Fruit fly (Drosophila melanogaster) whole organism, embryonic: Measurements from ENCODE around the gene POLDIP2.

Experiments
- Aef1 ChIP-seq: fragments of 200-800 bp; sonication (Bioruptor generic); IDR thresholded peaks from 3 replicates; pipeline ENCODE4 v1.3.6; 2022; ENCODE audit warnings: missing biosample characterization, missing genetic modification characterization
- Bdp1 ChIP-seq: fragments of 200-800 bp; sonication (Bioruptor generic); optimal IDR thresholded peaks from 3 replicates; lab custom pipeline; 2016; ENCODE audit warnings: missing biosample characterization, missing genetic modification characterization
- Bgb ChIP-seq: fragments of 200-800 bp; sonication (Bioruptor generic); IDR thresholded peaks from 2 replicates; pipeline ENCODE4 v1.3.6; 2022; ENCODE audit warnings: missing biosample characterization, missing genetic modification characterization; ENCODE audit not compliant: partially characterized antibody
- CG10209 ChIP-seq: fragments of 200-800 bp; sonication (Bioruptor generic); optimal IDR thresholded peaks from 3 replicates; lab custom pipeline; 2017; ENCODE audit warnings: missing biosample characterization, mild to moderate bottlenecking, missing genetic modification characterization, missing genetic modification reagents
- CG10267 ChIP-seq: fragments of 200-800 bp; sonication (Bioruptor generic); optimal IDR thresholded peaks from 2 replicates; lab custom pipeline; 2018; ENCODE audit warnings: missing biosample characterization, mild to moderate bottlenecking, missing genetic modification characterization, moderate library complexity
- CG10431 ChIP-seq: fragments of 200-800 bp; sonication (Bioruptor generic); optimal IDR thresholded peaks from 3 replicates; lab custom pipeline; 2018; ENCODE audit warnings: missing biosample characterization, mild to moderate bottlenecking, missing genetic modification characterization
- CG10543 ChIP-seq: fragments of 200-800 bp; sonication (Bioruptor generic); optimal IDR thresholded peaks from 3 replicates; lab custom pipeline; 2017; ENCODE audit warnings: missing biosample characterization, mild to moderate bottlenecking, missing genetic modification characterization, moderate library complexity
- CG12104 ChIP-seq: fragments of 200-800 bp; sonication (Bioruptor generic); optimal IDR thresholded peaks from 3 replicates; lab custom pipeline; 2016; ENCODE audit warnings: missing biosample characterization, missing genetic modification characterization
- CG12744 ChIP-seq: fragments of 200-800 bp; sonication (Bioruptor generic); optimal IDR thresholded peaks from 2 replicates; lab custom pipeline; 2016; ENCODE audit warnings: missing biosample characterization, missing genetic modification characterization
- CG15269 ChIP-seq: fragments of 200-800 bp; sonication (Bioruptor generic); optimal IDR thresholded peaks from 2 replicates; lab custom pipeline; 2018; ENCODE audit warnings: missing biosample characterization, mild to moderate bottlenecking, missing genetic modification characterization, moderate library complexity
- CG1647 ChIP-seq: fragments of 200-800 bp; sonication (Bioruptor generic); optimal IDR thresholded peaks from 3 replicates; lab custom pipeline; 2016; ENCODE audit warnings: missing biosample characterization, missing genetic modification characterization
- CG16779 ChIP-seq: fragments of 200-800 bp; sonication (Bioruptor generic); IDR thresholded peaks from 2 replicates; pipeline ENCODE4 v1.3.6; 2022; ENCODE audit warnings: missing biosample characterization, missing genetic modification characterization
- CG17802 ChIP-seq: fragments of 200-800 bp; sonication (Bioruptor generic); optimal IDR thresholded peaks from 2 replicates; lab custom pipeline; 2018; ENCODE audit warnings: missing biosample characterization, mild to moderate bottlenecking, missing genetic modification characterization, moderate library complexity
- CG18599 ChIP-seq: fragments of 200-800 bp; sonication (Bioruptor generic); optimal IDR thresholded peaks from 3 replicates; lab custom pipeline; 2017; ENCODE audit warnings: missing biosample characterization, missing genetic modification characterization, mild to moderate bottlenecking, moderate library complexity, missing genetic modification reagents
- CG2202 ChIP-seq: fragments of 200-800 bp; sonication (Bioruptor generic); optimal IDR thresholded peaks from 2 replicates; lab custom pipeline; 2018; ENCODE audit warnings: missing biosample characterization, mild to moderate bottlenecking, missing genetic modification characterization
- CG30431 ChIP-seq: fragments of 200-800 bp; sonication (Bioruptor generic); optimal IDR thresholded peaks from 2 replicates; lab custom pipeline; 2017; ENCODE audit warnings: missing biosample characterization, missing genetic modification characterization
- CG34224 ChIP-seq: fragments of 200-800 bp; sonication (Bioruptor generic); IDR thresholded peaks from 3 replicates; pipeline ENCODE4 v1.3.6; 2022; ENCODE audit warnings: missing biosample characterization, missing genetic modification characterization; ENCODE audit not compliant: partially characterized antibody
- CG34422 ChIP-seq: fragments of 200-800 bp; sonication (Bioruptor generic); IDR thresholded peaks from 3 replicates; pipeline ENCODE4 v1.3.6; 2022; ENCODE audit warnings: missing biosample characterization, missing genetic modification characterization
- CG4617 ChIP-seq: fragments of 200-800 bp; sonication (Bioruptor generic); optimal IDR thresholded peaks from 3 replicates; lab custom pipeline; 2016; ENCODE audit warnings: missing biosample characterization, missing genetic modification characterization, borderline replicate concordance
- CG5245 ChIP-seq: fragments of 200-800 bp; sonication (Bioruptor generic); optimal IDR thresholded peaks from 3 replicates; lab custom pipeline; 2016; ENCODE audit warnings: missing biosample characterization, missing genetic modification characterization
- CG6689 ChIP-seq: fragments of 200-800 bp; sonication (Bioruptor generic); IDR thresholded peaks from 2 replicates; pipeline ENCODE4 v1.3.6; 2022; ENCODE audit warnings: missing biosample characterization, missing genetic modification characterization
- CG6813 ChIP-seq: fragments of 200-800 bp; sonication (Bioruptor generic); optimal IDR thresholded peaks from 2 replicates; lab custom pipeline; 2017; ENCODE audit warnings: missing biosample characterization, missing genetic modification characterization, mild to moderate bottlenecking, moderate library complexity, missing genetic modification reagents
- CG7963 ChIP-seq: fragments of 200-800 bp; sonication (Bioruptor generic); IDR thresholded peaks from 3 replicates; pipeline ENCODE4 v1.3.6; 2022; ENCODE audit warnings: missing biosample characterization, missing genetic modification characterization; ENCODE audit not compliant: partially characterized antibody
- CG8089 ChIP-seq: fragments of 200-800 bp; sonication (Bioruptor generic); optimal IDR thresholded peaks from 3 replicates; lab custom pipeline; 2016; ENCODE audit warnings: missing biosample characterization, missing genetic modification characterization
- CG8924 ChIP-seq: fragments of 200-800 bp; optimal IDR thresholded peaks from 3 replicates; lab custom pipeline; 2019; ENCODE audit warnings: missing biosample characterization, mild to moderate bottlenecking, missing genetic modification characterization, moderate library complexity
- CG9437 ChIP-seq: fragments of 200-800 bp; sonication (Bioruptor generic); optimal IDR thresholded peaks from 2 replicates; lab custom pipeline; 2018; ENCODE audit warnings: missing biosample characterization, mild to moderate bottlenecking, missing genetic modification characterization
- Dad ChIP-seq: fragments of 200-800 bp; sonication (Bioruptor generic); optimal IDR thresholded peaks from 3 replicates; lab custom pipeline; 2016; ENCODE audit warnings: missing biosample characterization, missing genetic modification characterization
- Dp ChIP-seq: fragments of 200-800 bp; sonication (Bioruptor generic); optimal IDR thresholded peaks from 2 replicates; lab custom pipeline; 2018; ENCODE audit warnings: missing biosample characterization, mild to moderate bottlenecking, missing genetic modification characterization, moderate library complexity
- E2f1 ChIP-seq: fragments of 200-800 bp; sonication (Bioruptor generic); IDR thresholded peaks from 2 replicates; pipeline ENCODE4 v1.3.6; 2022; ENCODE audit warnings: missing biosample characterization, missing genetic modification characterization
- Ets97D ChIP-seq: fragments of 200-800 bp; sonication (Bioruptor generic); optimal IDR thresholded peaks from 3 replicates; lab custom pipeline; 2016; ENCODE audit warnings: missing biosample characterization, missing genetic modification characterization
- Hmr ChIP-seq: fragments of 200-800 bp; sonication (Bioruptor generic); optimal IDR thresholded peaks from 3 replicates; lab custom pipeline; 2017; ENCODE audit warnings: mild to moderate bottlenecking, missing biosample characterization, missing genetic modification reagents, missing genetic modification characterization
- Hsf ChIP-seq: fragments of 200-800 bp; sonication (Bioruptor generic); optimal IDR thresholded peaks from 3 replicates; lab custom pipeline; 2016; ENCODE audit warnings: missing biosample characterization, missing genetic modification characterization
- MESR4 ChIP-seq: fragments of 200-800 bp; sonication (Bioruptor generic); optimal IDR thresholded peaks from 2 replicates; lab custom pipeline; 2018; ENCODE audit warnings: missing biosample characterization, mild to moderate bottlenecking, missing genetic modification characterization, moderate library complexity
- Myb ChIP-seq: fragments of 200-800 bp; sonication (Bioruptor generic); optimal IDR thresholded peaks from 2 replicates; lab custom pipeline; 2016; ENCODE audit warnings: missing biosample characterization, missing genetic modification characterization
- Ptx1 ChIP-seq: fragments of 200-800 bp; sonication (Bioruptor generic); IDR thresholded peaks from 2 replicates; pipeline ENCODE4 v1.3.6; 2022; ENCODE audit warnings: missing biosample characterization, missing genetic modification characterization
- Sox100B ChIP-seq: fragments of 200-800 bp; sonication (Bioruptor generic); optimal IDR thresholded peaks from 3 replicates; lab custom pipeline; 2018; ENCODE audit warnings: missing biosample characterization, mild to moderate bottlenecking, missing genetic modification characterization
- Sry-β ChIP-seq: fragments of 200-800 bp; sonication (Bioruptor generic); optimal IDR thresholded peaks from 2 replicates; lab custom pipeline; 2018; ENCODE audit warnings: missing biosample characterization, mild to moderate bottlenecking, missing genetic modification characterization, moderate library complexity
- cas ChIP-seq: fragments of 200-800 bp; sonication (Bioruptor generic); IDR thresholded peaks from 2 replicates; pipeline ENCODE4 v1.3.6; 2022; ENCODE audit warnings: missing biosample characterization, missing genetic modification characterization
- chn ChIP-seq: fragments of 200-800 bp; sonication (Bioruptor generic); optimal IDR thresholded peaks from 2 replicates; lab custom pipeline; 2016; ENCODE audit warnings: missing biosample characterization, missing genetic modification characterization
- en ChIP-seq: fragments of 200-800 bp; sonication (Bioruptor generic); optimal IDR thresholded peaks from 2 replicates; lab custom pipeline; 2016; ENCODE audit warnings: missing biosample characterization, missing genetic modification characterization
- gce ChIP-seq: fragments of 200-800 bp; sonication (Bioruptor generic); IDR thresholded peaks from 3 replicates; pipeline ENCODE4 v1.3.6; 2022; ENCODE audit warnings: missing biosample characterization, missing genetic modification characterization
- ind ChIP-seq: fragments of 200-800 bp; sonication (Bioruptor generic); optimal IDR thresholded peaks from 3 replicates; lab custom pipeline; 2016; ENCODE audit warnings: missing biosample characterization, missing genetic modification characterization
- kah ChIP-seq: fragments of 200-800 bp; sonication (Bioruptor generic); optimal IDR thresholded peaks from 2 replicates; lab custom pipeline; 2018; ENCODE audit warnings: missing biosample characterization, mild to moderate bottlenecking, missing genetic modification characterization
- ken ChIP-seq: fragments of 200-800 bp; sonication (Bioruptor generic); IDR thresholded peaks from 3 replicates; pipeline ENCODE4 v1.3.6; 2022; ENCODE audit warnings: missing biosample characterization, missing genetic modification characterization
- repo ChIP-seq: fragments of 200-800 bp; sonication (Bioruptor generic); optimal IDR thresholded peaks from 2 replicates; lab custom pipeline; 2016; ENCODE audit warnings: missing biosample characterization, missing genetic modification characterization
- stwl ChIP-seq: fragments of 200-800 bp; sonication (Bioruptor generic); optimal IDR thresholded peaks from 3 replicates; lab custom pipeline; 2018; ENCODE audit warnings: missing biosample characterization, mild to moderate bottlenecking, missing genetic modification characterization, moderate library complexity
- tin ChIP-seq: fragments of 200-800 bp; sonication (Bioruptor generic); optimal IDR thresholded peaks from 3 replicates; lab custom pipeline; 2016; ENCODE audit warnings: missing biosample characterization, missing genetic modification characterization
- tx ChIP-seq: fragments of 200-800 bp; sonication (Bioruptor generic); optimal IDR thresholded peaks from 2 replicates; lab custom pipeline; 2016; ENCODE audit warnings: missing biosample characterization, missing genetic modification characterization
- zf30C ChIP-seq: fragments of 200-800 bp; sonication (Bioruptor generic); optimal IDR thresholded peaks from 3 replicates; lab custom pipeline; 2018; ENCODE audit warnings: missing biosample characterization, mild to moderate bottlenecking, missing genetic modification characterization
- zfh1 ChIP-seq: fragments of 200-800 bp; sonication (Bioruptor generic); IDR thresholded peaks from 3 replicates; pipeline ENCODE4 v1.3.6; 2022; ENCODE audit warnings: missing biosample characterization, missing genetic modification characterization

The POLDIP2 gene

DNA sequence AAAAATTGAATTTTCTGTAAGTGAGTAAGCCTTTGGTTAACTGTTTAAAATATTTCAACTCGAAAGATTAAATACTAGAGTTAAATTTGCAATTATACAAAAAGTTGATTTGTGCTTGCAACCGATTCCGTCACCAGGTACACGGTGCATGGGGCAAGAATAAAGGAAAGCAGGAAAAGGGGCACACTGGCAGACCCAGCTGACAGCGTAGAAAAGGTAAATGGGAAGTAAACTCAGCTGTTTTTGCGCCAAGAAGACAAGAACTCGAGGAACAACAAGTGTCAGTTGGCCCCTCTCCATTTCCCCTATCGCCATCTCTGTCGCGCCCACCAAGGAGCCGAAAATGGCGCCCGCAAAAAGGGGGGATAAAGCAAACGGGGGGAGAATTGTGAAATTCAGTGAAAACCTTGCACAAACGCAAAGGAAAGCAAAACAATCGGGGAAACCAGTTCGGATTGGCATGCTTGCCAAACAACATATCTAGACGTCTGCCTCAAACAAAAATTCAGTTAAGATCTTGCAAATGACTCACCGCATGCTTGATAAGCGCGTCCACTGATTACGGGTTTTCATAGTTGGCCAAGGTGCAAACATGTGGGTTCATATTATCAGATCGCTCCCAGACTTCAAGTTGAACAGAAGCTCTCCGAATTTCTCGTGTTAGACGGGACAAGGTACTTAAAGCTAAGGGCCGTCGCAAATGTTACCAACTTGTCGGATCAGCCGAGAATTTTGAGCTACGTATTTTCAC is 4.2 kb upstream of the POLDIP2 start (continued):
- no peak for TF ChIP-seq repo (GFP tag; lab: Kevin White, UChicago)
- 0 out of 2 replicates have a peak, but pooled peaks have one; percentile 7 for TF ChIP-seq CG6689 (GFP tag; lab: Robert Waterston, UW)
- no peak for TF ChIP-seq CG17802
- no peak for TF ChIP-seq CG7963 (GFP tag; lab: Robert Waterston, UW)
- peak; percentile 13 for TF ChIP-seq Myb
- TF ChIP-seq chn (GFP tag; lab: Kevin White, UChicago), result no peak
- TF ChIP-seq Sry-β, result no peak
- no peak for TF ChIP-seq CG10543 (GFP tag; lab: Kevin White, UChicago)
- no peak for TF ChIP-seq Dad (GFP tag; lab: Kevin White, UChicago)
- no peak for TF ChIP-seq en (GFP tag; lab: Kevin White, UChicago)
- TF ChIP-seq CG1647 (GFP tag; lab: Kevin White, UChicago), result no peak
- peak; percentile 39 for TF ChIP-seq MESR4 (GFP tag; lab: Kevin White, UChicago)
- no peak for TF ChIP-seq Aef1 (GFP tag; lab: Robert Waterston, UW)
- no peak for TF ChIP-seq CG15269 (tag; lab: Kevin White, UChicago)
- no peak for TF ChIP-seq CG12744 (GFP tag; lab: Kevin White, UChicago)
- no peak for TF ChIP-seq CG6813 (GFP tag; lab: Kevin White, UChicago)
- TF ChIP-seq CG18599, result no peak
- no peak for TF ChIP-seq ken
- TF ChIP-seq stwl (tag; lab: Kevin White, UChicago), result peak; percentile 83
- TF ChIP-seq CG4617 (GFP tag; lab: Kevin White, UChicago), result peak; percentile 8
- TF ChIP-seq CG30431 (GFP tag; lab: Kevin White, UChicago), result no peak
- no peak for TF ChIP-seq zfh1 (GFP tag; lab: Robert Waterston, UW)
- TF ChIP-seq CG10267 (tag; lab: Kevin White, UChicago), result peak; percentile 30
- no peak for TF ChIP-seq CG5245
- TF ChIP-seq CG10209 (GFP tag; lab: Kevin White, UChicago), result no peak
- peak; percentile 100 for TF ChIP-seq kah
- no peak for TF ChIP-seq tx (GFP tag; lab: Kevin White, UChicago)
- peak; percentile 5 for TF ChIP-seq CG10431 (GFP tag; lab: Kevin White, UChicago)
- no peak for TF ChIP-seq CG8089 (GFP tag; lab: Kevin White, UChicago)
- no peak for TF ChIP-seq CG34224 (GFP tag; lab: Robert Waterston, UW)
- no peak for TF ChIP-seq gce (GFP tag; lab: Robert Waterston, UW)
- no peak; the same call in 1 of the 2 replicates for TF ChIP-seq Bgb
- no peak for TF ChIP-seq Ptx1 (GFP tag; lab: Robert Waterston, UW)
- TF ChIP-seq CG16779 (GFP tag; lab: Robert Waterston, UW), result no peak
- TF ChIP-seq Sox100B (GFP tag; lab: Kevin White, UChicago), result no peak
- peak; percentile 29 for TF ChIP-seq Dp
- TF ChIP-seq Bdp1 (GFP tag; lab: Kevin White, UChicago), result no peak
- no peak for TF ChIP-seq CG9437 (GFP tag; lab: Kevin White, UChicago)
- no peak for TF ChIP-seq tin
- no peak for TF ChIP-seq zf30C (GFP tag; lab: Kevin White, UChicago)
- peak; percentile 47 for TF ChIP-seq Ets97D (GFP tag; lab: Kevin White, UChicago)
- no peak; the same call in 1 of the 2 replicates for TF ChIP-seq E2f1 (GFP tag; lab: Robert Waterston, UW)
- no peak for TF ChIP-seq cas (GFP tag; lab: Robert Waterston, UW)
- TF ChIP-seq CG2202, result no peak
- peak; percentile 17 for TF ChIP-seq Hmr (GFP tag; lab: Kevin White, UChicago)
- no peak for TF ChIP-seq Hsf
- no peak for TF ChIP-seq CG8924 (tag; lab: Kevin White, UChicago)
- no peak for TF ChIP-seq CG12104 (GFP tag; lab: Kevin White, UChicago)
- TF ChIP-seq CG34422 (GFP tag; lab: Robert Waterston, UW), result peak; percentile 82; the same call in 1 of the 3 replicates
- no peak for TF ChIP-seq ind
